Fruit fly (Drosophila melanogaster) whole organism, embryonic: Measurements from ENCODE around the gene Fign.

ENCODE experiments used
- Atf6 ChIP-seq: fragments of 200-800 bp; sonication (Bioruptor generic); IDR thresholded peaks from 2 replicates; pipeline ENCODE4 v1.3.6; 2022; ENCODE audit warnings: missing biosample characterization, missing genetic modification characterization
- Bgb ChIP-seq: fragments of 200-800 bp; sonication (Bioruptor generic); IDR thresholded peaks from 2 replicates; pipeline ENCODE4 v1.3.6; 2022; ENCODE audit warnings: missing biosample characterization, missing genetic modification characterization; ENCODE audit not compliant: partially characterized antibody
- CG10543 ChIP-seq: fragments of 200-800 bp; sonication (Bioruptor generic); optimal IDR thresholded peaks from 3 replicates; lab custom pipeline; 2017; ENCODE audit warnings: missing biosample characterization, mild to moderate bottlenecking, missing genetic modification characterization, moderate library complexity
- CG10959 ChIP-seq: fragments of 200-800 bp; sonication (Bioruptor generic); IDR thresholded peaks from 2 replicates; pipeline ENCODE4 v1.3.6; 2022; ENCODE audit warnings: missing biosample characterization, missing genetic modification characterization
- CG12236 ChIP-seq: fragments of 200-800 bp; sonication (Bioruptor generic); optimal IDR thresholded peaks from 2 replicates; lab custom pipeline; 2016; ENCODE audit warnings: missing biosample characterization, missing genetic modification characterization
- CG12299 ChIP-seq: fragments of 200-800 bp; sonication (Bioruptor generic); optimal IDR thresholded peaks from 2 replicates; lab custom pipeline; 2018; ENCODE audit warnings: missing biosample characterization, mild to moderate bottlenecking, missing genetic modification characterization
- CG13624 ChIP-seq: fragments of 200-800 bp; sonication (Bioruptor generic); optimal IDR thresholded peaks from 2 replicates; lab custom pipeline; 2016; ENCODE audit warnings: missing biosample characterization, missing genetic modification characterization
- CG14710 ChIP-seq: fragments of 200-800 bp; sonication (Bioruptor generic); optimal IDR thresholded peaks from 3 replicates; lab custom pipeline; 2019; ENCODE audit warnings: missing biosample characterization, mild to moderate bottlenecking, missing genetic modification characterization, moderate library complexity
- CG1529 ChIP-seq: fragments of 200-800 bp; sonication (Bioruptor generic); optimal IDR thresholded peaks from 3 replicates; lab custom pipeline; 2018; ENCODE audit warnings: missing biosample characterization, missing genetic modification characterization
- CG1647 ChIP-seq: fragments of 200-800 bp; sonication (Bioruptor generic); optimal IDR thresholded peaks from 3 replicates; lab custom pipeline; 2016; ENCODE audit warnings: missing biosample characterization, missing genetic modification characterization
- CG16863 ChIP-seq: fragments of 200-800 bp; sonication (Bioruptor generic); optimal IDR thresholded peaks from 3 replicates; lab custom pipeline; 2016; ENCODE audit warnings: missing biosample characterization, missing genetic modification characterization
- CG17328 ChIP-seq: fragments of 200-800 bp; sonication (Bioruptor generic); IDR thresholded peaks from 2 replicates; pipeline ENCODE4 v1.3.6; 2022; ENCODE audit warnings: missing biosample characterization, missing genetic modification characterization
- CG17612 ChIP-seq: fragments of 200-800 bp; sonication (Bioruptor generic); IDR thresholded peaks from 2 replicates; pipeline ENCODE4 v1.3.6; 2022; ENCODE audit warnings: missing biosample characterization, missing genetic modification characterization
- CG31441 ChIP-seq: fragments of 200-800 bp; sonication (Bioruptor generic); IDR thresholded peaks from 2 replicates; pipeline ENCODE4 v1.3.6; 2022; ENCODE audit warnings: missing biosample characterization, missing genetic modification characterization
- CG34376 ChIP-seq: fragments of 200-800 bp; sonication (Bioruptor generic); optimal IDR thresholded peaks from 2 replicates; lab custom pipeline; 2018; ENCODE audit warnings: missing biosample characterization, mild to moderate bottlenecking, missing genetic modification characterization
- CG3726 ChIP-seq: fragments of 200-800 bp; sonication (Bioruptor generic); IDR thresholded peaks from 3 replicates; pipeline ENCODE4, ENCODE4 v1.3.6; 2022; ENCODE audit warnings: missing biosample characterization, missing genetic modification characterization
- CG4854 ChIP-seq: fragments of 200-800 bp; sonication (Bioruptor generic); optimal IDR thresholded peaks from 2 replicates; lab custom pipeline; 2016; ENCODE audit warnings: missing biosample characterization, missing genetic modification characterization, inconsistent platforms
- CG6175 ChIP-seq: fragments of 200-800 bp; sonication (Bioruptor generic); IDR thresholded peaks from 3 replicates; pipeline ENCODE4 v1.3.6; 2022; ENCODE audit warnings: missing biosample characterization, missing genetic modification characterization
- CG6683 ChIP-seq: fragments of 200-800 bp; sonication (Bioruptor generic); optimal IDR thresholded peaks from 2 replicates; lab custom pipeline; 2017; ENCODE audit warnings: missing biosample characterization, mild to moderate bottlenecking, missing genetic modification characterization, missing genetic modification reagents
- CG8290 ChIP-seq, 3 experiments: fragments of 200-800 bp; sonication (Bioruptor generic); optimal IDR thresholded peaks; 2 replicates each; lab custom pipeline; 2016 to 2019; ENCODE audit warnings: missing biosample characterization in 3 of 3, missing genetic modification characterization in 3 of 3, mild to moderate bottlenecking in 2 of 3, moderate library complexity in 1 of 3
- CG8359 ChIP-seq: fragments of 200-800 bp; sonication (Bioruptor generic); optimal IDR thresholded peaks from 2 replicates; lab custom pipeline; 2017; ENCODE audit warnings: missing biosample characterization, mild to moderate bottlenecking, missing genetic modification characterization, borderline replicate concordance
- Dad ChIP-seq: fragments of 200-800 bp; sonication (Bioruptor generic); optimal IDR thresholded peaks from 3 replicates; lab custom pipeline; 2016; ENCODE audit warnings: missing biosample characterization, missing genetic modification characterization
- ERR ChIP-seq: fragments of 200-800 bp; sonication (Bioruptor generic); optimal IDR thresholded peaks from 2 replicates; lab custom pipeline; 2016; ENCODE audit warnings: missing biosample characterization, missing genetic modification characterization
- Hr78 ChIP-seq, 2 experiments: fragments of 200-800 bp in 1 of 2; fragments of >200 bp in 1 of 2; sonication (Bioruptor generic) in 1 of 2; optimal IDR thresholded peaks; 2 replicates each; lab custom pipeline; 2017 to 2019; ENCODE audit warnings: missing biosample characterization in 2 of 2, missing genetic modification characterization in 2 of 2, mild to moderate bottlenecking in 1 of 2, moderate library complexity in 1 of 2
- NFAT ChIP-seq: fragments of 200-800 bp; sonication (Bioruptor generic); IDR thresholded peaks from 2 replicates; pipeline ENCODE4 v1.3.6; 2022; ENCODE audit warnings: missing biosample characterization, missing genetic modification characterization
- NK7.1 ChIP-seq: fragments of 200-800 bp; sonication (Bioruptor generic); optimal IDR thresholded peaks from 3 replicates; lab custom pipeline; 2016; ENCODE audit warnings: missing biosample characterization, missing genetic modification characterization
- Oli ChIP-seq: fragments of 200-800 bp; sonication (Bioruptor generic); optimal IDR thresholded peaks from 2 replicates; lab custom pipeline; 2018; ENCODE audit warnings: missing biosample characterization, mild to moderate bottlenecking, missing genetic modification characterization, moderate library complexity
- PHDP ChIP-seq: fragments of 200-800 bp; sonication (Bioruptor generic); optimal IDR thresholded peaks from 3 replicates; lab custom pipeline; 2018; ENCODE audit warnings: missing biosample characterization, mild to moderate bottlenecking, missing genetic modification characterization, moderate library complexity
- Sin3A ChIP-seq: fragments of >200 bp; optimal IDR thresholded peaks from 2 replicates; lab custom pipeline; 2018
- amos ChIP-seq: fragments of 200-800 bp; sonication (Bioruptor generic); IDR thresholded peaks from 2 replicates; pipeline ENCODE4 v1.3.6; 2022; ENCODE audit warnings: missing biosample characterization, missing genetic modification characterization; ENCODE audit not compliant: partially characterized antibody
- ase ChIP-seq: fragments of 200-800 bp; sonication (Bioruptor generic); IDR thresholded peaks from 3 replicates; pipeline ENCODE4 v1.3.6; 2022; ENCODE audit warnings: missing biosample characterization, missing genetic modification characterization
- cad ChIP-seq: fragments of >200 bp; optimal IDR thresholded peaks from 2 replicates; lab custom pipeline; 2017; ENCODE audit warnings: missing biosample characterization, missing genetic modification characterization
- crp ChIP-seq, 2 experiments: fragments of 200-800 bp; sonication (Bioruptor generic); optimal IDR thresholded peaks; 2 replicates in 1 of 2; 3 replicates in 1 of 2; lab custom pipeline; 2017; ENCODE audit warnings: missing biosample characterization in 2 of 2, missing genetic modification characterization in 2 of 2, mild to moderate bottlenecking in 1 of 2, moderate library complexity in 1 of 2
- fru ChIP-seq: fragments of >200 bp; optimal IDR thresholded peaks from 2 replicates; lab custom pipeline; 2017
- ftz-f1 ChIP-seq: fragments of 200-800 bp; sonication (Bioruptor generic); optimal IDR thresholded peaks from 2 replicates; lab custom pipeline; 2016; ENCODE audit warnings: missing biosample characterization, missing genetic modification characterization
- gfzf ChIP-seq: fragments of 200-800 bp; sonication (Bioruptor generic); optimal IDR thresholded peaks from 2 replicates; lab custom pipeline; 2016; ENCODE audit warnings: missing biosample characterization, mild to moderate bottlenecking, missing genetic modification characterization, moderate library complexity
- gro ChIP-seq: fragments of 200-800 bp; sonication (Bioruptor generic); optimal IDR thresholded peaks from 2 replicates; lab custom pipeline; 2016; ENCODE audit warnings: missing biosample characterization, missing genetic modification characterization
- hb ChIP-seq: fragments of 200-800 bp; sonication (Bioruptor generic); IDR thresholded peaks from 3 replicates; pipeline ENCODE4 v1.3.6; 2022; ENCODE audit warnings: missing biosample characterization, missing genetic modification characterization; ENCODE audit not compliant: partially characterized antibody
- insv ChIP-seq, 2 experiments: fragments of 200-800 bp; sonication (Bioruptor generic); optimal IDR thresholded peaks; 3 replicates each; lab custom pipeline; 2016 to 2018; ENCODE audit warnings: missing biosample characterization in 2 of 2, missing genetic modification characterization in 2 of 2
- jigr1 ChIP-seq: fragments of 200-800 bp; sonication (Bioruptor generic); IDR thresholded peaks from 3 replicates; pipeline ENCODE4 v1.3.6; 2022; ENCODE audit warnings: missing biosample characterization, missing genetic modification characterization
- phol ChIP-seq: fragments of 200-800 bp; sonication (Bioruptor generic); optimal IDR thresholded peaks from 3 replicates; lab custom pipeline; 2018; ENCODE audit warnings: missing biosample characterization, mild to moderate bottlenecking, missing genetic modification characterization, moderate library complexity
- pnt ChIP-seq: fragments of 200-800 bp; sonication (Bioruptor generic); optimal IDR thresholded peaks from 3 replicates; lab custom pipeline; 2016; ENCODE audit warnings: missing biosample characterization, missing genetic modification characterization
- prd ChIP-seq, 3 experiments: fragments of >200 bp in 2 of 3; fragments of 200-800 bp in 1 of 3; sonication (Bioruptor generic) in 1 of 3; optimal IDR thresholded peaks in 2 of 3; IDR thresholded peaks in 1 of 3; 2 replicates in 2 of 3; 3 replicates in 1 of 3; pipeline versions ENCODE4 v1.3.6 to Lab custom; 2017 to 2022; ENCODE audit warnings: missing biosample characterization in 1 of 3, missing genetic modification characterization in 1 of 3
- pum ChIP-seq: fragments of 200-800 bp; sonication (Bioruptor generic); optimal IDR thresholded peaks from 2 replicates; lab custom pipeline; 2016; ENCODE audit warnings: missing biosample characterization, missing genetic modification characterization
- sna ChIP-seq: fragments of 200-800 bp; sonication (Bioruptor generic); IDR thresholded peaks from 2 replicates; pipeline ENCODE4 v1.3.6; 2022; ENCODE audit warnings: missing biosample characterization, missing genetic modification characterization; ENCODE audit not compliant: partially characterized antibody
- sob ChIP-seq: fragments of 200-800 bp; sonication (Bioruptor generic); IDR thresholded peaks from 2 replicates; pipeline ENCODE4 v1.3.6; 2022; ENCODE audit warnings: missing biosample characterization, missing genetic modification characterization
- tin ChIP-seq: fragments of 200-800 bp; sonication (Bioruptor generic); optimal IDR thresholded peaks from 3 replicates; lab custom pipeline; 2016; ENCODE audit warnings: missing biosample characterization, missing genetic modification characterization
- z ChIP-seq: fragments of 200-800 bp; sonication (Bioruptor generic); IDR thresholded peaks from 3 replicates; pipeline ENCODE4 v1.3.6; 2022; ENCODE audit warnings: missing biosample characterization, missing genetic modification characterization

Gene Fign

dm6 chr2L:3354642-3355380 is 35.1 kb upstream of the Fign start, which contains the start of gene E23 (continued):
- TF ChIP-seq ERR (GFP tag; lab: Kevin White, UChicago), result peak; percentile 89
- TF ChIP-seq Hr78 (GFP tag; optimal IDR thresholded peaks at IDR 0.05; lab: Kevin White, UChicago), result peak in 1 of 2 experiments; percentile 98
- no peak for TF ChIP-seq fru (lab: Kevin White, UChicago)
- no peak for TF ChIP-seq prd (optimal IDR thresholded peaks at IDR 0.05; lab: Kevin White, UChicago)
- peak; percentile 98 for TF ChIP-seq prd (GFP tag; IDR thresholded peaks at IDR 0.05; lab: Robert Waterston, UW)
- peak; percentile 92 for TF ChIP-seq ftz-f1
- TF ChIP-seq CG4854 (GFP tag; lab: Kevin White, UChicago), result peak; percentile 96
- TF ChIP-seq amos (GFP tag; lab: Robert Waterston, UW), result peak; percentile 58; the same call in 1 of the 2 replicates
- TF ChIP-seq Atf6, result peak; percentile 99
- no peak for TF ChIP-seq cad
- peak; percentile 99 for TF ChIP-seq CG31441 (GFP tag; lab: Robert Waterston, UW)
- TF ChIP-seq crp (GFP tag; optimal IDR thresholded peaks at IDR 0.05; lab: Kevin White, UChicago), result peak in 1 of 2 experiments; percentile 73
- TF ChIP-seq CG1647 (GFP tag; lab: Kevin White, UChicago), result peak; percentile 94
- TF ChIP-seq tin (GFP tag; lab: Kevin White, UChicago), result peak; percentile 99
- peak; percentile 96 for TF ChIP-seq Dad
- TF ChIP-seq CG13624 (GFP tag; lab: Kevin White, UChicago), result peak; percentile 91
- peak; percentile 95 for TF ChIP-seq CG10959 (GFP tag; lab: Robert Waterston, UW)
- peak; percentile 90 for TF ChIP-seq gro (GFP tag; lab: Kevin White, UChicago)
- peak; percentile 95 for TF ChIP-seq CG6175 (GFP tag; lab: Robert Waterston, UW)
- TF ChIP-seq Sin3A (lab: Kevin White, UChicago), result no peak
- peak; percentile 97 for TF ChIP-seq CG17328 (GFP tag; lab: Robert Waterston, UW)
- peak; percentile 95 for TF ChIP-seq CG17612 (GFP tag; lab: Robert Waterston, UW)
- TF ChIP-seq Bgb (GFP tag; lab: Robert Waterston, UW), result peak; percentile 78
- TF ChIP-seq CG12236 (GFP tag; lab: Kevin White, UChicago), result peak; percentile 78
- peak; percentile 92 for TF ChIP-seq pnt (GFP tag; lab: Kevin White, UChicago)
- peak; percentile 99 for TF ChIP-seq PHDP (tag; lab: Kevin White, UChicago)
- peak; percentile 98 for TF ChIP-seq sob
- peak; percentile 98 for TF ChIP-seq CG14710 (tag; lab: Kevin White, UChicago)
- peak; percentile 98 for TF ChIP-seq CG12299 (tag; lab: Kevin White, UChicago)
- TF ChIP-seq ase, result peak; percentile 97
- no peak for TF ChIP-seq gfzf (GFP tag; lab: Kevin White, UChicago)
- peak; percentile 99 for TF ChIP-seq Oli
- TF ChIP-seq NFAT, result peak; percentile 97
- TF ChIP-seq CG8290 (GFP tag; optimal IDR thresholded peaks at IDR 0.05; lab: Kevin White, UChicago), result peak; percentile 97
- peak; percentile 93 to 94 for TF ChIP-seq CG8290 (tag; optimal IDR thresholded peaks at IDR 0.05; lab: Kevin White, UChicago)
- peak; percentile 99 for TF ChIP-seq CG1529 (GFP tag; lab: Kevin White, UChicago)
- 0 out of 2 replicates have a peak, but pooled peaks have one; percentile 20 for TF ChIP-seq sna
- peak; percentile 9; the same call in 1 of the 3 replicates for TF ChIP-seq hb
- TF ChIP-seq NK7.1 (GFP tag; lab: Kevin White, UChicago), result peak; percentile 91
- TF ChIP-seq phol, result peak; percentile 99
- peak; percentile 92 for TF ChIP-seq pum (GFP tag; lab: Kevin White, UChicago)
- TF ChIP-seq CG8359, result peak; percentile 93
- TF ChIP-seq jigr1 (GFP tag; lab: Robert Waterston, UW), result peak; percentile 95
- TF ChIP-seq CG6683 (GFP tag; lab: Kevin White, UChicago), result peak; percentile 97
- peak; percentile 71; the same call in 2 of the 3 replicates for TF ChIP-seq z (GFP tag; lab: Robert Waterston, UW)
- TF ChIP-seq insv (GFP tag; optimal IDR thresholded peaks at IDR 0.05; lab: Kevin White, UChicago), result peak; percentile 42 to 81
- peak; percentile 94 for TF ChIP-seq CG16863 (GFP tag; lab: Kevin White, UChicago)
- TF ChIP-seq CG34376 (GFP tag; lab: Kevin White, UChicago), result peak; percentile 96
- TF ChIP-seq CG10543 (GFP tag; lab: Kevin White, UChicago), result peak; percentile 99
- TF ChIP-seq CG3726 (GFP tag; lab: Robert Waterston, UW), result peak; percentile 97
